Worm (Caenorhabditis elegans): ENCODE measurements around the gene ser-1.

ser-1 gene

DNA sequence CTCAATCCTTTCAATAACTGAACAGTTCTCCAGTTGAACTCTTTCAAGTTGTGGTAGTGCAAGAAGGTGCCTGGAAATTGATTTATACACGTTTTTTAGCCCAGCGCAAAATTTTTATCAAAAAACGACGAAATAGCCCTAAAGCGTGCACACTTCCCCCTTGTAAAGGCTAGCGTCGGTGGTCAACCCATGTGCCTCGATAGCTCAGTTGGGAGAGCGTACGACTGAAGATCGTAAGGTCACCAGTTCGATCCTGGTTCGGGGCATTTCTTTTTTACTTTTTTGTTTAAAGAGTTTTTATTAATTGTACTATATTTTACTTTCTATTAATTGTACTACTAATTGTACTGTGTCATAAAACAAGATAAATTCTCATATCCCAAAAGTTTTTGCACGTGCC lies 28.2 kb upstream of the ser-1 start (continued):
- TF ChIP-seq ctbp-1 (GFP tag; IDR thresholded peaks at IDR 0.05) (0 out of 2 replicates have a peak, but pooled peaks have one; percentile 18), mep-1 (tag; optimal IDR thresholded peaks at IDR 0.05) (peak; percentile 48), lim-7 (GFP tag; IDR thresholded peaks at IDR 0.05) (peak; percentile 80), ztf-7 (tag; optimal IDR thresholded peaks at IDR 0.05) (no peak), pqm-1 (tag; optimal IDR thresholded peaks at IDR 0.05) (no peak), spr-3 (GFP tag; optimal IDR thresholded peaks at IDR 0.05) (no peak), gei-8 (GFP tag; optimal IDR thresholded peaks at IDR 0.05) (no peak), ceh-82 (tag; optimal IDR thresholded peaks at IDR 0.05) (no peak), nhr-10 (tag; optimal IDR thresholded peaks at IDR 0.05) (no peak), dmd-6 (GFP tag; IDR thresholded peaks at IDR 0.05) (peak; percentile 44), egl-43 (GFP tag; IDR thresholded peaks at IDR 0.05) (peak; percentile 63; the same call in 1 of the 2 replicates), snpc-1.2 (GFP tag; IDR thresholded peaks at IDR 0.05) (peak; percentile 77), madf-9 (GFP tag; conservative IDR thresholded peaks at IDR 0.05) (0 out of 2 replicates have a peak, but pooled peaks have one; percentile 45), unc-39 (tag; optimal IDR thresholded peaks at IDR 0.05) (no peak), lin-13 (GFP tag; optimal IDR thresholded peaks at IDR 0.05) (no peak), snpc-4 (tag; optimal IDR thresholded peaks at IDR 0.05) (no peak), ces-1 (GFP tag; optimal IDR thresholded peaks at IDR 0.05) (no peak), daf-19 (GFP tag; conservative IDR thresholded peaks at IDR 0.05) (peak; percentile 59; the same call in 1 of the 2 replicates), arid-1 (GFP tag; conservative IDR thresholded peaks at IDR 0.05) (peak; percentile 79), nhr-6 (tag; optimal IDR thresholded peaks at IDR 0.05) (peak; percentile 8), php-3 (GFP tag; IDR thresholded peaks at IDR 0.05) (0 out of 2 replicates have a peak, but pooled peaks have one; percentile 36), tra-1 (GFP tag; IDR thresholded peaks at IDR 0.05) (peak; percentile 56; the same call in 1 of the 2 replicates), daf-16 (GFP tag; optimal IDR thresholded peaks at IDR 0.05) (peak in 1 of 2 experiments; percentile 16), daf-16 (tag; optimal IDR thresholded peaks at IDR 0.05) (peak; percentile 28), rbr-2 (tag; optimal IDR thresholded peaks at IDR 0.05) (peak; percentile 30), nhr-11 (tag; optimal IDR thresholded peaks at IDR 0.05) (no peak), nhr-28 (tag; optimal IDR thresholded peaks at IDR 0.05) (no peak)

DNA sequence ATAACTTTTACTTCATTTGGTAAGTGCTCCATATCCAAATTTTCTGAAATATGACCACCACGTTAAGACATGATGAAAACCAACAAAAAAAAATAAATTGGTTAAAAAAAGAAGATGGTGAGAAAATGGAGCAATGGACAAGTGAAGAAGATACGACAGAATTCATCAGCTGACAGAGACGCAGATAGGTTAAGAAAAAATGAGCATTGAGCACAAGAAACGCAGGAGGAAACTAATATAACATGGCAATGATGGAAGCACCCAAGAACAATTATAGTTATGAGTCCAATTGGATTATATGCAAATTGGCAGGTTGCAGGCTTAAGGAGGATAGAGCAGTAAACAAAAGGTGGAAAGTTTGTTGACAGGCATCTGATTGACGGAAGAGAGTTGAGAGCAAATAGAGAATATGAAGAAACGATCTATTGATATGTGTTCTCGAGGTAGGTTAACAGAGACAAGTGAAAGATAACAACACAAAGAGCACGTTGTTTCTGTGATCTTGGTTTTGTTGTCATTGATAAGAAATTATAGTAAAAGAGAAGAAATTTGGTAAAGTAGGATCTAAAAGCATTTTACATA lies 25.6 kb upstream of the ser-1 start, which contains the start of gene K08B5.2:
K08B5.2 (minus strand) TSS at position 43 of the 582 bp plus-strand sequence.
- TF ChIP-seq dmd-8 (GFP tag; IDR thresholded peaks at IDR 0.05) = no peak
- no peak for TF ChIP-seq fkh-10 (GFP tag; optimal IDR thresholded peaks at IDR 0.05)
- TF ChIP-seq snpc-4 (tag; optimal IDR thresholded peaks at IDR 0.05) = no peak
- TF ChIP-seq dmd-9 (GFP tag; IDR thresholded peaks at IDR 0.05) = no peak
- TF ChIP-seq hlh-30 (tag; optimal IDR thresholded peaks at IDR 0.05; ENCODE audit: insufficient read depth) = no peak
- no peak for TF ChIP-seq set-16 (GFP tag; IDR thresholded peaks at IDR 0.05)
- TF ChIP-seq nhr-25 (tag; optimal IDR thresholded peaks at IDR 0.05; ENCODE audit: borderline replicate concordance, insufficient read depth) = no peak
- no peak for TF ChIP-seq T20F7.1 (GFP tag; optimal IDR thresholded peaks at IDR 0.05)
- TF ChIP-seq mdl-1 (tag; optimal IDR thresholded peaks at IDR 0.05) = no peak
- TF ChIP-seq madf-9 (GFP tag; conservative IDR thresholded peaks at IDR 0.05) = no peak
- no peak for TF ChIP-seq mxl-2 (GFP tag; conservative IDR thresholded peaks at IDR 0.05)
- no peak for TF ChIP-seq pha-4 (GFP tag; IDR thresholded peaks at IDR 0.05)
- TF ChIP-seq pha-4 (tag; optimal IDR thresholded peaks at IDR 0.05) = no peak
- TF ChIP-seq zfp-2 (tag; optimal IDR thresholded peaks at IDR 0.05) = no peak
- no peak for TF ChIP-seq Y75B8A.6 (GFP tag; IDR thresholded peaks at IDR 0.05)
- TF ChIP-seq duxl-1 (tag; optimal IDR thresholded peaks at IDR 0.05; ENCODE audit: poor library complexity) = no peak
- TF ChIP-seq lin-1 (GFP tag; IDR thresholded peaks at IDR 0.05) = peak; percentile 42; the same call in 1 of the 2 replicates
- no peak for TF ChIP-seq egl-43 (GFP tag; IDR thresholded peaks at IDR 0.05)
- no peak for TF ChIP-seq lin-39 (tag; optimal IDR thresholded peaks at IDR 0.05)
- TF ChIP-seq mes-2 (tag; optimal IDR thresholded peaks at IDR 0.05; ENCODE audit: poor library complexity, severe bottlenecking) = peak; percentile 28
- no peak for TF ChIP-seq nhr-76 (tag; optimal IDR thresholded peaks at IDR 0.05)
- TF ChIP-seq ces-1 (GFP tag; optimal IDR thresholded peaks at IDR 0.05) = no peak
- TF ChIP-seq saeg-2 (GFP tag; IDR thresholded peaks at IDR 0.05) = no peak
- TF ChIP-seq daf-8 (GFP tag; IDR thresholded peaks at IDR 0.05) = no peak
- TF ChIP-seq php-3 (GFP tag; IDR thresholded peaks at IDR 0.05) = no peak
- TF ChIP-seq zip-11 (GFP tag; IDR thresholded peaks at IDR 0.05) = no peak
- TF ChIP-seq cey-2 (tag; optimal IDR thresholded peaks at IDR 0.05; ENCODE audit: borderline replicate concordance, insufficient read depth) = no peak
- TF ChIP-seq F26F4.8 (GFP tag; conservative IDR thresholded peaks at IDR 0.05) = no peak
- TF ChIP-seq daf-19 (GFP tag; conservative IDR thresholded peaks at IDR 0.05) = no peak

All from whole organism, L4 larva.